Worm (Caenorhabditis elegans): Measurements from ENCODE around the gene R08B4.3.

The R08B4.3 gene

ce11 chrX:11114420-11114819, 6.4 kb downstream of the R08B4.3 start:
- no peak for TF ChIP-seq hnd-1 (tag; optimal IDR thresholded peaks at IDR 0.05)
- no peak for TF ChIP-seq hmbx-1 (tag; optimal IDR thresholded peaks at IDR 0.05)
- no peak for TF ChIP-seq tra-4 (tag; optimal IDR thresholded peaks at IDR 0.05)
- no peak for TF ChIP-seq ceh-13 (GFP tag; optimal IDR thresholded peaks at IDR 0.05)
- TF ChIP-seq sea-1 (GFP tag; conservative IDR thresholded peaks at IDR 0.05), result no peak
- TF ChIP-seq B0310.2 (tag; optimal IDR thresholded peaks at IDR 0.05), result no peak
- no peak for TF ChIP-seq ceh-36 (tag; optimal IDR thresholded peaks at IDR 0.05)
- no peak for TF ChIP-seq tbx-37 (GFP tag; conservative IDR thresholded peaks at IDR 0.05)
- TF ChIP-seq ets-7 (tag; optimal IDR thresholded peaks at IDR 0.05), result no peak
- TF ChIP-seq pes-1 (GFP tag; IDR thresholded peaks at IDR 0.05), result no peak
- no peak for TF ChIP-seq tbx-11 (GFP tag; IDR thresholded peaks at IDR 0.05)
- TF ChIP-seq F13C5.2 (tag; optimal IDR thresholded peaks at IDR 0.05), result no peak
- TF ChIP-seq scrt-1 (GFP tag; IDR thresholded peaks at IDR 0.05), result no peak
- no peak for TF ChIP-seq hmg-4 (GFP tag; optimal IDR thresholded peaks at IDR 0.05)
- no peak for TF ChIP-seq flt-1 (GFP tag; IDR thresholded peaks at IDR 0.05)
- TF ChIP-seq aly-1 (tag; optimal IDR thresholded peaks at IDR 0.05), result no peak
- TF ChIP-seq ama-1 (optimal IDR thresholded peaks at IDR 0.05), result no peak

DNA sequence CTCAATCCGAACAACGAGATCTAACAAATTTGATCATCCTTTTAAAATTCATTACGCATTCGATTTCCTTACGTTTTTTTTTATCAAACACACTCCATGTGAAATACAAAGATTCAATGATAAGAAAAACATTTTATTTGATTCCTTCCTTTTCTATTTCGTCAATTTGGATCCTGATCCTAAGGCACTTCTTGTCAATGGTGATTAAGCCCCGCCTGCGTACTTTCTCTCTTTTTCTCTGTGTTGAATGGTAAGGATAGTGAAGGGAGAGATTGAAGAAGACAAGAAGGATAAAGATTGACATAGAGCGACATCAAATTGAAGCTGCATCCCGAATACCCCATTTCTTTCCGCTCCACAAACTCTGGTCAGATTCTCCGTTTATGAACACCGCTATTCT, 11.6 kb downstream of the R08B4.3 start, which contains the start of gene grd-1:
Gene grd-1, plus strand, starts transcription at position 241 of the 400 bp plus-strand sequence.
- TF ChIP-seq ceh-36 (tag; optimal IDR thresholded peaks at IDR 0.05) (no peak), ceh-13 (GFP tag; optimal IDR thresholded peaks at IDR 0.05) (no peak), B0310.2 (tag; optimal IDR thresholded peaks at IDR 0.05) (no peak), pes-1 (GFP tag; IDR thresholded peaks at IDR 0.05) (no peak), aly-1 (tag; optimal IDR thresholded peaks at IDR 0.05) (no peak)

- TF ChIP-seq pes-1 (GFP tag; IDR thresholded peaks at IDR 0.05) (no peak), aly-1 (tag; optimal IDR thresholded peaks at IDR 0.05) (no peak)
These were observed 13.7 kb downstream of the R08B4.3 start, which contains the start of gene clc-17 for ce11 chrX:11107076-11107475. Gene clc-17 (plus strand): TSS chrX:11107376.

ce11 chrX:11104883-11105629, 15.7 kb downstream of the R08B4.3 start, which contains the start of gene W02H3.1:
Gene W02H3.1 (minus strand): TSS chrX:11105460.
- no peak for TF ChIP-seq tbx-37 (GFP tag; conservative IDR thresholded peaks at IDR 0.05)
- TF ChIP-seq ama-1 (optimal IDR thresholded peaks at IDR 0.05), result no peak
- no peak for TF ChIP-seq hmg-4 (GFP tag; optimal IDR thresholded peaks at IDR 0.05)
- TF ChIP-seq B0310.2 (tag; optimal IDR thresholded peaks at IDR 0.05), result no peak
- no peak for TF ChIP-seq sea-1 (GFP tag; conservative IDR thresholded peaks at IDR 0.05)
- no peak for TF ChIP-seq tra-4 (tag; optimal IDR thresholded peaks at IDR 0.05)
- no peak for TF ChIP-seq ceh-13 (GFP tag; optimal IDR thresholded peaks at IDR 0.05)
- TF ChIP-seq hnd-1 (tag; optimal IDR thresholded peaks at IDR 0.05), result no peak
- TF ChIP-seq flt-1 (GFP tag; IDR thresholded peaks at IDR 0.05), result no peak
- TF ChIP-seq hmbx-1 (tag; optimal IDR thresholded peaks at IDR 0.05), result no peak
- no peak for TF ChIP-seq scrt-1 (GFP tag; IDR thresholded peaks at IDR 0.05)
- no peak for TF ChIP-seq ceh-36 (tag; optimal IDR thresholded peaks at IDR 0.05)
- no peak for TF ChIP-seq F13C5.2 (tag; optimal IDR thresholded peaks at IDR 0.05)

ce11 chrX:11103173-11103572, 17.6 kb downstream of the R08B4.3 start:
- TF ChIP-seq F13C5.2 (tag; optimal IDR thresholded peaks at IDR 0.05) (no peak), tbx-11 (GFP tag; IDR thresholded peaks at IDR 0.05) (no peak), ceh-36 (tag; optimal IDR thresholded peaks at IDR 0.05) (no peak), B0310.2 (tag; optimal IDR thresholded peaks at IDR 0.05) (no peak), hmbx-1 (tag; optimal IDR thresholded peaks at IDR 0.05) (no peak), ets-7 (tag; optimal IDR thresholded peaks at IDR 0.05) (no peak), tra-4 (tag; optimal IDR thresholded peaks at IDR 0.05) (no peak), tbx-37 (GFP tag; conservative IDR thresholded peaks at IDR 0.05) (no peak), ceh-13 (GFP tag; optimal IDR thresholded peaks at IDR 0.05) (no peak), aly-1 (tag; optimal IDR thresholded peaks at IDR 0.05) (no peak), hnd-1 (tag; optimal IDR thresholded peaks at IDR 0.05) (no peak), sea-1 (GFP tag; conservative IDR thresholded peaks at IDR 0.05) (no peak), ama-1 (optimal IDR thresholded peaks at IDR 0.05) (no peak), hmg-4 (GFP tag; optimal IDR thresholded peaks at IDR 0.05) (no peak), flt-1 (GFP tag; IDR thresholded peaks at IDR 0.05) (no peak)

DNA sequence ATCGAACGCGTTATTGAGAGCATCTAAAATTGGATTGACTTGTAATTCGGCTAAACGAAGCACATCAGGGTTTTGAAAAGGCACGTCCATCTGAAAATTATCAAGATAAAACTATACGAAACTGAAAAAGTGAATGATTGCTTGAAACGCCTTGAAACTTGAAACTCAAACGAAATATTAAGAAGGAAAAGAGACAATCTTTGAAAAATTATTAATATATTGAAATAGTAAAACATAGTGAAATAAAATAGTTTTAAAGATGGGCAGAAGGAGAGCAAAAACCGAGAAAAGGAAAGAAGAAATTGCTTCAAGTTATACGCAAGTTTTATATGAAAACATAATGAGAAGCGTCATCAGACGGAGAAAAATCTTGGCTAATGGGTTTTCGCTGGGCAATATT, 22.7 kb downstream of the R08B4.3 start, which contains the start of gene W02H3.3:
Gene W02H3.3, minus strand, starts transcription at position 101 of the 400 bp plus-strand sequence.
- TF ChIP-seq tbx-11 (GFP tag; IDR thresholded peaks at IDR 0.05) (no peak), flt-1 (GFP tag; IDR thresholded peaks at IDR 0.05) (no peak), tra-4 (tag; optimal IDR thresholded peaks at IDR 0.05) (no peak), ceh-13 (GFP tag; optimal IDR thresholded peaks at IDR 0.05) (no peak), pes-1 (GFP tag; IDR thresholded peaks at IDR 0.05) (no peak), ama-1 (optimal IDR thresholded peaks at IDR 0.05) (no peak), tbx-37 (GFP tag; conservative IDR thresholded peaks at IDR 0.05) (no peak), sea-1 (GFP tag; conservative IDR thresholded peaks at IDR 0.05) (no peak), F13C5.2 (tag; optimal IDR thresholded peaks at IDR 0.05) (no peak), hnd-1 (tag; optimal IDR thresholded peaks at IDR 0.05) (no peak), aly-1 (tag; optimal IDR thresholded peaks at IDR 0.05) (no peak), hmg-4 (GFP tag; optimal IDR thresholded peaks at IDR 0.05) (no peak), hmbx-1 (tag; optimal IDR thresholded peaks at IDR 0.05) (no peak), ceh-36 (tag; optimal IDR thresholded peaks at IDR 0.05) (no peak)

- TF ChIP-seq flt-1 (GFP tag; IDR thresholded peaks at IDR 0.05) (no peak), sea-1 (GFP tag; conservative IDR thresholded peaks at IDR 0.05) (no peak), scrt-1 (GFP tag; IDR thresholded peaks at IDR 0.05) (no peak), ceh-13 (GFP tag; optimal IDR thresholded peaks at IDR 0.05) (no peak), tbx-11 (GFP tag; IDR thresholded peaks at IDR 0.05) (no peak), F13C5.2 (tag; optimal IDR thresholded peaks at IDR 0.05) (no peak), ceh-36 (tag; optimal IDR thresholded peaks at IDR 0.05) (no peak), aly-1 (tag; optimal IDR thresholded peaks at IDR 0.05) (no peak), hnd-1 (tag; optimal IDR thresholded peaks at IDR 0.05) (no peak), ets-7 (tag; optimal IDR thresholded peaks at IDR 0.05) (no peak), B0310.2 (tag; optimal IDR thresholded peaks at IDR 0.05) (no peak), tra-4 (tag; optimal IDR thresholded peaks at IDR 0.05) (no peak), pes-1 (GFP tag; IDR thresholded peaks at IDR 0.05) (no peak), tbx-37 (GFP tag; conservative IDR thresholded peaks at IDR 0.05) (no peak)
These were observed 23.5 kb downstream of the R08B4.3 start for ce11 chrX:11097343-11097742.
